Worm (Caenorhabditis elegans) whole organism, L1 larva: ENCODE results near the gene T19C3.6.

Source experiments
- C04F5.9 ChIP-seq: sonication (generic microtip); optimal IDR thresholded peaks from 2 replicates; lab custom pipeline; 2016; ENCODE audit warnings: missing genetic modification characterization, missing compliant biosample characterization
- Y116A8C.19 ChIP-seq: sonication (generic microtip); optimal IDR thresholded peaks from 2 replicates; lab custom pipeline; 2016; ENCODE audit warnings: missing compliant biosample characterization, missing genetic modification characterization, borderline replicate concordance
- aha-1 ChIP-seq: fragments of 150-350 bp; optimal IDR thresholded peaks from 2 replicates; lab custom pipeline; 2014; ENCODE audit warnings: missing biosample characterization, missing genetic modification characterization
- alr-1 ChIP-seq: fragments of 200-800 bp; sonication (Bioruptor generic); optimal IDR thresholded peaks from 2 replicates; lab custom pipeline; 2018; ENCODE audit warnings: borderline replicate concordance, mild to moderate bottlenecking, missing genetic modification characterization, missing compliant biosample characterization
- aly-2 ChIP-seq: fragments of 150-350 bp; optimal IDR thresholded peaks from 2 replicates; lab custom pipeline; 2014; ENCODE audit warnings: missing biosample characterization, missing genetic modification characterization
- ceh-82 ChIP-seq, 3 experiments: fragments of 150-350 bp in 1 of 3; sonication (generic microtip) in 2 of 3; optimal IDR thresholded peaks; 2 replicates each; lab custom pipeline; 2014 to 2017; ENCODE audit warnings: missing biosample characterization in 3 of 3, missing genetic modification characterization in 3 of 3
- ces-1 ChIP-seq: fragments of 150-350 bp; optimal IDR thresholded peaks from 2 replicates; lab custom pipeline; 2014; ENCODE audit warnings: missing biosample characterization, missing genetic modification reagents, missing genetic modification characterization
- efl-1 ChIP-seq, 4 experiments: fragments of 150-350 bp; optimal IDR thresholded peaks in 3 of 4; peaks in 1 of 4; 1 replicate in 1 of 4; 2 replicates in 3 of 4; lab custom pipeline; 2014; ENCODE audit warnings: missing biosample characterization in 2 of 4, missing genetic modification characterization in 2 of 4, missing genetic modification reagents in 2 of 4
- egl-27 ChIP-seq, 2 experiments: fragments of 150-350 bp in 1 of 2; sonication (generic microtip); optimal IDR thresholded peaks; 3 replicates each; lab custom pipeline; 2017 to 2018; ENCODE audit warnings: missing biosample characterization in 2 of 2, missing genetic modification characterization in 2 of 2, missing genetic modification reagents in 2 of 2
- elt-2 ChIP-seq: sonication (generic microtip); optimal IDR thresholded peaks from 2 replicates; lab custom pipeline; 2016; ENCODE audit warnings: missing genetic modification characterization, mild to moderate bottlenecking, inconsistent platforms, missing compliant biosample characterization, missing genetic modification reagents
- ets-5 ChIP-seq: fragments of 200-800 bp; sonication (Bioruptor generic); IDR thresholded peaks from 2 replicates; pipeline ENCODE4 v1.3.6; 2022; ENCODE audit warnings: missing genetic modification characterization, missing compliant biosample characterization
- fkh-4 ChIP-seq: sonication (generic microtip); optimal IDR thresholded peaks from 2 replicates; lab custom pipeline; 2016; ENCODE audit warnings: missing compliant biosample characterization, missing genetic modification characterization, borderline replicate concordance
- fos-1 ChIP-seq: fragments of 150-350 bp; optimal IDR thresholded peaks from 2 replicates; lab custom pipeline; 2014; ENCODE audit warnings: missing biosample characterization, missing genetic modification characterization
- isw-1 ChIP-seq: fragments of 200-800 bp; sonication (Bioruptor generic); IDR thresholded peaks from 2 replicates; pipeline ENCODE4 v1.3.6; 2022; ENCODE audit warnings: missing genetic modification characterization, missing compliant biosample characterization
- jun-1 ChIP-seq: fragments of 150-350 bp; optimal IDR thresholded peaks from 2 replicates; lab custom pipeline; 2014; ENCODE audit warnings: missing biosample characterization, missing genetic modification reagents, missing genetic modification characterization
- lin-14 ChIP-seq: fragments of 200-800 bp; sonication (Bioruptor generic); optimal IDR thresholded peaks from 2 replicates; lab custom pipeline; 2018; ENCODE audit warnings: mild to moderate bottlenecking, missing genetic modification characterization, moderate library complexity, missing compliant biosample characterization
- lin-35 ChIP-seq, 2 experiments: fragments of 150-350 bp; optimal IDR thresholded peaks; 2 replicates each; lab custom pipeline; 2014; ENCODE audit warnings: missing biosample characterization in 2 of 2, missing genetic modification characterization in 2 of 2, missing genetic modification reagents in 2 of 2
- lin-39 ChIP-seq: fragments of 150-350 bp; optimal IDR thresholded peaks from 2 replicates; lab custom pipeline; 2014; ENCODE audit warnings: missing biosample characterization, missing genetic modification reagents, missing genetic modification characterization
- lsy-2 ChIP-seq, 2 experiments: fragments of 150-350 bp; optimal IDR thresholded peaks; 2 replicates each; lab custom pipeline; 2014; ENCODE audit warnings: missing biosample characterization in 2 of 2, missing genetic modification characterization in 2 of 2
- mab-9 ChIP-seq: fragments of 200-800 bp; sonication (Bioruptor generic); IDR thresholded peaks from 2 replicates; pipeline ENCODE4 v1.3.6; 2022; ENCODE audit warnings: missing genetic modification reagents, missing genetic modification characterization, missing compliant biosample characterization
- mdl-1 ChIP-seq, 2 experiments: fragments of 150-350 bp; optimal IDR thresholded peaks; 2 replicates each; lab custom pipeline; 2014 to 2017; ENCODE audit warnings: missing biosample characterization in 2 of 2, missing genetic modification characterization in 2 of 2, inconsistent platforms in 1 of 2
- nhr-19 ChIP-seq: fragments of 200-800 bp; sonication (Bioruptor generic); conservative IDR thresholded peaks from 2 replicates; pipeline ENCODE4 v1.3.6; 2022; ENCODE audit warnings: missing genetic modification characterization, missing compliant biosample characterization
- nhr-28 ChIP-seq: fragments of 150-350 bp; optimal IDR thresholded peaks from 2 replicates; lab custom pipeline; 2014; ENCODE audit warnings: missing biosample characterization, missing genetic modification characterization
- nhr-71 ChIP-seq: sonication (generic microtip); optimal IDR thresholded peaks from 2 replicates; lab custom pipeline; 2016; ENCODE audit warnings: mild to moderate bottlenecking, missing genetic modification characterization, moderate library complexity, missing compliant biosample characterization
- nhr-84 ChIP-seq: sonication (generic microtip); optimal IDR thresholded peaks from 2 replicates; lab custom pipeline; 2017; ENCODE audit warnings: missing biosample characterization, missing genetic modification characterization
- nhr-85 ChIP-seq: sonication (generic microtip); peaks from one replicate; lab custom pipeline; 2016; ENCODE audit warnings: missing genetic modification characterization, inconsistent platforms, missing compliant biosample characterization
- nhr-90 ChIP-seq: sonication (generic microtip); optimal IDR thresholded peaks from 2 replicates; lab custom pipeline; 2016; ENCODE audit warnings: mild to moderate bottlenecking, missing genetic modification characterization, missing compliant biosample characterization; ENCODE audit not compliant: poor library complexity
- pag-3 ChIP-seq: sonication (generic microtip); optimal IDR thresholded peaks from 2 replicates; lab custom pipeline; 2017; ENCODE audit warnings: missing genetic modification characterization, mild to moderate bottlenecking, missing compliant biosample characterization, antibody characterized with exemption, borderline replicate concordance; ENCODE audit not compliant: insufficient read depth
- pax-3 ChIP-seq: fragments of 200-800 bp; sonication (Bioruptor generic); optimal IDR thresholded peaks from 2 replicates; lab custom pipeline; 2018; ENCODE audit warnings: mild to moderate bottlenecking, missing genetic modification characterization, moderate library complexity, missing compliant biosample characterization
- snu-23 ChIP-seq: sonication (generic microtip); optimal IDR thresholded peaks from 2 replicates; lab custom pipeline; 2016; ENCODE audit warnings: missing genetic modification characterization, missing compliant biosample characterization
- sox-4 ChIP-seq: sonication (generic microtip); optimal IDR thresholded peaks from 2 replicates; lab custom pipeline; 2016; ENCODE audit warnings: missing genetic modification characterization, missing compliant biosample characterization
- sup-37 ChIP-seq: fragments of 200-800 bp; sonication (Bioruptor generic); optimal IDR thresholded peaks from 2 replicates; lab custom pipeline; 2018; ENCODE audit warnings: mild to moderate bottlenecking, missing genetic modification characterization, missing compliant biosample characterization
- unc-98 ChIP-seq: fragments of 200-800 bp; sonication (Bioruptor generic); IDR thresholded peaks from 2 replicates; pipeline ENCODE4 v1.3.6; 2022; ENCODE audit warnings: missing genetic modification characterization, missing compliant biosample characterization
- vab-15 ChIP-seq: sonication (generic microtip); optimal IDR thresholded peaks from 2 replicates; lab custom pipeline; 2017; ENCODE audit warnings: missing genotype, mild to moderate bottlenecking, missing genetic modification characterization, missing compliant biosample characterization

The T19C3.6 gene

ce11 chrIII:623754-624153, 7.6 kb downstream of the T19C3.6 start (continued):
- TF ChIP-seq unc-98 (GFP tag; lab: Robert Waterston, UW) (no peak), lin-14 (peak; percentile 100), mab-9 (GFP tag; lab: Robert Waterston, UW) (no peak; the same call in 1 of the 2 replicates), nhr-19 (peak; percentile 83), pag-3 (tag; lab: Kevin White, UChicago) (peak; percentile 86), C04F5.9 (tag; lab: Kevin White, UChicago) (no peak), fos-1 (tag; lab: Kevin White, UChicago) (peak; percentile 72), lin-39 (tag; lab: Kevin White, UChicago) (no peak), lsy-2 (tag; optimal IDR thresholded peaks at IDR 0.05; lab: Kevin White, UChicago) (peak; percentile 76 to 83), vab-15 (tag; lab: Kevin White, UChicago) (peak; percentile 34), jun-1 (tag; lab: Kevin White, UChicago) (peak; percentile 70), isw-1 (peak; percentile 64), sup-37 (GFP tag; lab: Kevin White, UChicago) (peak; percentile 28), nhr-71 (peak; percentile 95)

- TF ChIP-seq ceh-82 (tag; optimal IDR thresholded peaks at IDR 0.05; lab: Kevin White, UChicago) = no peak
- peak; percentile 16 for TF ChIP-seq snu-23 (GFP tag; lab: Kevin White, UChicago)
- TF ChIP-seq efl-1 (optimal IDR thresholded peaks at IDR 0.05; lab: Kevin White, UChicago) = no peak
- TF ChIP-seq efl-1 (GFP tag; optimal IDR thresholded peaks at IDR 0.05 in 1 of 2; lab: Kevin White, UChicago) = peak in 1 of 2 experiments; percentile 35
- peak; percentile 73 for TF ChIP-seq nhr-85 (tag; lab: Kevin White, UChicago)
- no peak for TF ChIP-seq Y116A8C.19
- TF ChIP-seq nhr-90 (tag; lab: Kevin White, UChicago) = peak; percentile 9
- no peak for TF ChIP-seq nhr-84 (tag; lab: Kevin White, UChicago)
- TF ChIP-seq mab-9 (GFP tag; lab: Robert Waterston, UW) = no peak
- peak; percentile 27 for TF ChIP-seq elt-2
- TF ChIP-seq mdl-1 (tag; optimal IDR thresholded peaks at IDR 0.05; lab: Kevin White, UChicago) = peak in 1 of 2 experiments; percentile 30
- peak in 1 of 2 experiments; percentile 52 for TF ChIP-seq lin-35 (GFP tag; optimal IDR thresholded peaks at IDR 0.05; lab: Kevin White, UChicago)
- peak in 1 of 2 experiments; percentile 19 for TF ChIP-seq lsy-2 (tag; optimal IDR thresholded peaks at IDR 0.05; lab: Kevin White, UChicago)
Observed at ce11 chrIII:620204-620718, 11.1 kb downstream of the T19C3.6 start, which contains the start of gene T19C3.4. T19C3.4 (minus strand) TSS chrIII:620254.

DNA sequence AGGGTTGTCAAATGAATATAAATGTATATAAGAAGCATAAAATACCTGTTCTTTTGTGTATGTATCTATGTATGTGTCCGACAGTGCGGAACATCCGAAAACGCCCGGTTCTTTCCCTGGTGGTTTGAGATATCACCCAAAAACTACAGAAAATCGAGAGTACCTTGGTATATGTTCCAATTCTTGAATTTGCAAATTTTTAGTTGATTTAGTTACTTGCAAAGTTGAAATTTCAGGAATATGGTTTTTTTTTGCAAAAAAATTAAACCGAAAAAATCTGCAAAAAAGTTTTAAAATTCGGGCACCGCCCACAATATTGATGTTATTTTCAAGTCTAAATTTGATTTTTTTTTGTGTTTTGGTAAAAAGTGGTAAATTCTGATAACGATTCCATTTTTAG, 13.9 kb downstream of the T19C3.6 start, which contains the start of gene T19C3.2:
Gene T19C3.2, minus strand, starts transcription at position 101 of the 400 bp plus-strand sequence.
- TF ChIP-seq efl-1 (optimal IDR thresholded peaks at IDR 0.05; lab: Kevin White, UChicago) = no peak
- no peak for TF ChIP-seq efl-1 (GFP tag; optimal IDR thresholded peaks at IDR 0.05 in 1 of 2; lab: Kevin White, UChicago)
- TF ChIP-seq alr-1 (tag; lab: Kevin White, UChicago) = no peak
- no peak for TF ChIP-seq jun-1 (tag; lab: Kevin White, UChicago)
- TF ChIP-seq aha-1 (tag; lab: Kevin White, UChicago) = no peak
- TF ChIP-seq sox-4 (tag; lab: Kevin White, UChicago) = no peak
- TF ChIP-seq snu-23 (GFP tag; lab: Kevin White, UChicago) = no peak
- no peak for TF ChIP-seq aly-2 (tag; lab: Kevin White, UChicago)
- no peak for TF ChIP-seq nhr-28 (tag; lab: Kevin White, UChicago)
- TF ChIP-seq fos-1 (tag; lab: Kevin White, UChicago) = no peak
- TF ChIP-seq egl-27 (tag; optimal IDR thresholded peaks at IDR 0.05; lab: Kevin White, UChicago) = no peak
- TF ChIP-seq Y116A8C.19 = no peak
- TF ChIP-seq fkh-4 (tag; lab: Kevin White, UChicago) = no peak
- TF ChIP-seq ces-1 (GFP tag; lab: Kevin White, UChicago) = no peak

ce11 chrIII:614447-614846, 16.9 kb downstream of the T19C3.6 start, which contains the start of gene T19C3.3:
T19C3.3 (minus strand) TSS chrIII:614547.
- no peak for TF ChIP-seq pax-3 (tag; lab: Kevin White, UChicago)
- TF ChIP-seq lin-14 = peak; percentile 12
- TF ChIP-seq ets-5 (GFP tag; lab: Robert Waterston, UW) = no peak
